Worm (Caenorhabditis elegans): ENCODE measurements around the gene eif-3.L.
A peak's percentile ranks its signal among the peaks of the same experiment; 100 is the strongest.

eif-3.L gene

DNA sequence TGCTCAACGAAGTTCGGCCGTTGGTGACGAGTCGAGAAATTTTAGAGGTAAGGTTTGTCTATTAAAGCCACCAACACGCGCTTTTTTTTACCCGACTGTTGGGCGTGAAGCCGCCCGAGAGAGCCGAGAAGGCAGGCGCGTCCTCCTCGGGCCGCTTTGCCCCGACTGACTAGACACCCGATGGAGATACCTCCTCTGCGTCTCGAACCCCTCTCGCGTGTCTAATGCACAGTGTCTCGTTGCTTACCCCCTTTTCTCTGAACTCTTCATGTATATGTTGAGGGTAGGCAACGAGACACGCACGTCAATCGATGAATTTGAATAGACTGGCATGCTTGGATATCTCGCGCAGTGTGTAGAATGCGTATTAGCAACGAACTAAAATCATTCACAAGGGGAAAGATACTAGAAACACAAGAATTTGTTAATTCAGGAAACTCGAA is 39.5 kb upstream of the eif-3.L start (continued):
- TF ChIP-seq Y67H2A.10 (GFP tag; conservative IDR thresholded peaks at IDR 0.05) (peak; percentile 85), nhr-80 (tag; optimal IDR thresholded peaks at IDR 0.05) (peak; percentile 2), madf-3 (GFP tag; IDR thresholded peaks at IDR 0.05) (peak; percentile 97), him-1 (tag; optimal IDR thresholded peaks at IDR 0.05) (peak; percentile 43), zfh-2 (GFP tag; conservative IDR thresholded peaks at IDR 0.05) (peak; percentile 98), snpc-3.4 (tag; optimal IDR thresholded peaks at IDR 0.05) (no peak), gei-17 (GFP tag; optimal IDR thresholded peaks at IDR 0.05) (peak; percentile 91), ekl-4 (GFP tag; IDR thresholded peaks at IDR 0.05) (peak; percentile 98), hsf-1 (GFP tag; IDR thresholded peaks at IDR 0.05) (peak; percentile 89), F22D6.2 (tag; optimal IDR thresholded peaks at IDR 0.05) (peak; percentile 16), lir-1 (GFP tag; conservative IDR thresholded peaks at IDR 0.05) (peak; percentile 79), Y79H2A.3 (GFP tag; conservative IDR thresholded peaks at IDR 0.05) (peak; percentile 96), nfyb-1 (GFP tag; IDR thresholded peaks at IDR 0.05) (peak; percentile 100), Y53G8AR.9 (GFP tag; conservative IDR thresholded peaks at IDR 0.05) (peak; percentile 97), lsy-27 (tag; optimal IDR thresholded peaks at IDR 0.05; ENCODE audit: borderline replicate concordance, insufficient read depth) (peak; percentile 90), nhr-179 (tag; optimal IDR thresholded peaks at IDR 0.05) (peak; percentile 12), F10E7.11 (tag; optimal IDR thresholded peaks at IDR 0.05) (peak; percentile 100), mxl-1 (tag; optimal IDR thresholded peaks at IDR 0.05) (peak; percentile 67), zim-3 (tag; optimal IDR thresholded peaks at IDR 0.05) (peak; percentile 99), F57A8.1 (GFP tag; optimal IDR thresholded peaks at IDR 0.05) (no peak), dpl-1 (GFP tag; optimal IDR thresholded peaks at IDR 0.05) (no peak), F39B2.1 (GFP tag; IDR thresholded peaks at IDR 0.05) (peak; percentile 90), C06A6.2 (GFP tag; conservative IDR thresholded peaks at IDR 0.05) (peak; percentile 92), dpff-1 (tag; optimal IDR thresholded peaks at IDR 0.05) (peak; percentile 99), egl-18 (GFP tag; IDR thresholded peaks at IDR 0.05) (peak; percentile 93), rpc-1 (optimal IDR thresholded peaks at IDR 0.05) (no peak), rpc-1 (tag; optimal IDR thresholded peaks at IDR 0.05) (no peak), lin-40 (tag; optimal IDR thresholded peaks at IDR 0.05) (peak; percentile 88), Y53F4B.3 (GFP tag; IDR thresholded peaks at IDR 0.05) (peak; percentile 31; the same call in 1 of the 2 replicates), fkh-3 (tag; optimal IDR thresholded peaks at IDR 0.05) (peak; percentile 99), Y95B8A.8 (GFP tag; IDR thresholded peaks at IDR 0.05) (peak; percentile 96), efl-1 (GFP tag; optimal IDR thresholded peaks at IDR 0.05) (no peak), repo-1 (tag; optimal IDR thresholded peaks at IDR 0.05) (peak; percentile 97), ama-1 (optimal IDR thresholded peaks at IDR 0.05) (peak; percentile 100), ama-1 (GFP tag; optimal IDR thresholded peaks at IDR 0.05) (peak; percentile 89 to 94), madf-8 (GFP tag; conservative IDR thresholded peaks at IDR 0.05) (no peak), xnd-1 (tag; optimal IDR thresholded peaks at IDR 0.05) (peak; percentile 50), hrde-1 (tag; optimal IDR thresholded peaks at IDR 0.05; ENCODE audit: borderline replicate concordance) (peak; percentile 94), F52B5.7 (tag; optimal IDR thresholded peaks at IDR 0.05) (peak; percentile 100), snpc-1.3 (tag; optimal IDR thresholded peaks at IDR 0.05; ENCODE audit: insufficient read depth) (no peak), egrh-3 (GFP tag; IDR thresholded peaks at IDR 0.05) (peak; percentile 91), B0035.1 (tag; optimal IDR thresholded peaks at IDR 0.05) (peak; percentile 91), attf-3 (GFP tag; conservative IDR thresholded peaks at IDR 0.05) (peak; percentile 74), ceh-58 (GFP tag; IDR thresholded peaks at IDR 0.05) (peak; percentile 97), snpc-1.1 (tag; optimal IDR thresholded peaks at IDR 0.05; ENCODE audit: insufficient read depth) (no peak), bed-2 (GFP tag; IDR thresholded peaks at IDR 0.05) (peak; percentile 72; the same call in 1 of the 2 replicates), B0261.1 (tag; optimal IDR thresholded peaks at IDR 0.05) (peak; percentile 55), nfya-1 (tag; optimal IDR thresholded peaks at IDR 0.05; ENCODE audit: borderline replicate concordance, insufficient read depth) (no peak), ceh-79 (tag; optimal IDR thresholded peaks at IDR 0.05) (peak; percentile 99)
